Fruit fly (Drosophila melanogaster) whole organism, embryonic: Measurements from ENCODE around the gene Reg-2.
A peak's percentile ranks its signal among the peaks of the same experiment; 100 is the strongest.

Experiments used
- Aef1 ChIP-seq: fragments of 200-800 bp; sonication (Bioruptor generic); IDR thresholded peaks from 3 replicates; pipeline ENCODE4 v1.3.6; 2022; ENCODE audit warnings: missing biosample characterization, missing genetic modification characterization
- CG1024 ChIP-seq: fragments of 200-800 bp; sonication (Bioruptor generic); IDR thresholded peaks from 2 replicates; pipeline ENCODE4 v1.3.6; 2022; ENCODE audit warnings: missing biosample characterization, missing genetic modification characterization
- CG10543 ChIP-seq: fragments of 200-800 bp; sonication (Bioruptor generic); optimal IDR thresholded peaks from 3 replicates; lab custom pipeline; 2017; ENCODE audit warnings: missing biosample characterization, mild to moderate bottlenecking, missing genetic modification characterization, moderate library complexity
- CG10565 ChIP-seq: fragments of 200-800 bp; sonication (Bioruptor generic); optimal IDR thresholded peaks from 3 replicates; lab custom pipeline; 2016; ENCODE audit warnings: missing biosample characterization, mild to moderate bottlenecking, missing genetic modification characterization
- CG1233 ChIP-seq: fragments of 200-800 bp; sonication (Bioruptor generic); optimal IDR thresholded peaks from 4 replicates; lab custom pipeline; 2018; ENCODE audit warnings: missing biosample characterization, mild to moderate bottlenecking, missing genetic modification characterization
- CG15479 ChIP-seq: fragments of 200-800 bp; sonication (Bioruptor generic); optimal IDR thresholded peaks from 3 replicates; lab custom pipeline; 2019; ENCODE audit warnings: missing biosample characterization, mild to moderate bottlenecking, missing genetic modification characterization, moderate library complexity
- CG31224 ChIP-seq: fragments of 200-800 bp; sonication (Bioruptor generic); IDR thresholded peaks from 2 replicates; pipeline ENCODE4 v1.3.6; 2022; ENCODE audit warnings: missing biosample characterization, missing genetic modification characterization
- CG34376 ChIP-seq: fragments of 200-800 bp; sonication (Bioruptor generic); optimal IDR thresholded peaks from 2 replicates; lab custom pipeline; 2018; ENCODE audit warnings: missing biosample characterization, mild to moderate bottlenecking, missing genetic modification characterization
- CG3838 ChIP-seq: fragments of 200-800 bp; sonication (Bioruptor generic); optimal IDR thresholded peaks from 3 replicates; lab custom pipeline; 2016; ENCODE audit warnings: missing biosample characterization, missing genetic modification characterization
- CG42726 ChIP-seq: fragments of 200-800 bp; sonication (Bioruptor generic); IDR thresholded peaks from 2 replicates; pipeline ENCODE4 v1.3.6; 2022; ENCODE audit warnings: missing biosample characterization, missing genetic modification characterization; ENCODE audit not compliant: partially characterized antibody
- CG6175 ChIP-seq: fragments of 200-800 bp; sonication (Bioruptor generic); IDR thresholded peaks from 3 replicates; pipeline ENCODE4 v1.3.6; 2022; ENCODE audit warnings: missing biosample characterization, missing genetic modification characterization
- CG6254 ChIP-seq: fragments of 200-800 bp; sonication (Bioruptor generic); optimal IDR thresholded peaks from 3 replicates; lab custom pipeline; 2017; ENCODE audit warnings: mild to moderate bottlenecking, missing biosample characterization, missing genetic modification reagents, missing genetic modification characterization
- Deaf1 ChIP-seq: fragments of 200-800 bp; optimal IDR thresholded peaks from 3 replicates; lab custom pipeline; 2019; ENCODE audit warnings: missing biosample characterization, mild to moderate bottlenecking, missing genetic modification characterization, moderate library complexity
- Dll ChIP-seq: fragments of 200-800 bp; sonication (Bioruptor generic); IDR thresholded peaks from 4 replicates; pipeline ENCODE4 v1.3.6; 2022; ENCODE audit warnings: missing biosample characterization, missing genetic modification characterization; ENCODE audit not compliant: partially characterized antibody
- Doc3 ChIP-seq: fragments of 200-800 bp; sonication (Bioruptor generic); IDR thresholded peaks from 3 replicates; pipeline ENCODE4 v1.3.6; 2022; ENCODE audit warnings: missing biosample characterization, missing genetic modification characterization; ENCODE audit not compliant: partially characterized antibody
- GATAe ChIP-seq: fragments of 200-800 bp; sonication (Bioruptor generic); conservative IDR thresholded peaks from 2 replicates; pipeline ENCODE4 v1.3.6; 2022; ENCODE audit warnings: missing biosample characterization, missing genetic modification characterization
- Hr78 ChIP-seq, 2 experiments: fragments of 200-800 bp in 1 of 2; fragments of >200 bp in 1 of 2; sonication (Bioruptor generic) in 1 of 2; optimal IDR thresholded peaks; 2 replicates each; lab custom pipeline; 2017 to 2019; ENCODE audit warnings: missing biosample characterization in 2 of 2, missing genetic modification characterization in 2 of 2, mild to moderate bottlenecking in 1 of 2, moderate library complexity in 1 of 2
- MESR4 ChIP-seq: fragments of 200-800 bp; sonication (Bioruptor generic); optimal IDR thresholded peaks from 2 replicates; lab custom pipeline; 2018; ENCODE audit warnings: missing biosample characterization, mild to moderate bottlenecking, missing genetic modification characterization, moderate library complexity
- Med ChIP-seq: fragments of 200-800 bp; sonication (Bioruptor generic); peaks from one replicate; lab custom pipeline; 2016; ENCODE audit warnings: missing biosample characterization, missing genetic modification characterization, mild to moderate bottlenecking, inconsistent platforms, moderate library complexity
- Mrtf ChIP-seq: fragments of 200-800 bp; sonication (Bioruptor generic); IDR thresholded peaks from 3 replicates; pipeline ENCODE4 v1.3.6; 2022; ENCODE audit warnings: missing biosample characterization, missing genetic modification characterization
- Nf-YB ChIP-seq: fragments of 200-800 bp; sonication (Bioruptor generic); optimal IDR thresholded peaks from 3 replicates; lab custom pipeline; 2019; ENCODE audit warnings: missing biosample characterization, mild to moderate bottlenecking, missing genetic modification characterization, moderate library complexity
- bab2 ChIP-seq: fragments of 200-800 bp; sonication (Bioruptor generic); optimal IDR thresholded peaks from 2 replicates; lab custom pipeline; 2016; ENCODE audit warnings: missing biosample characterization, missing genetic modification characterization
- bigmax ChIP-seq: fragments of 200-800 bp; sonication (Bioruptor generic); optimal IDR thresholded peaks from 2 replicates; lab custom pipeline; 2018; ENCODE audit warnings: missing biosample characterization, mild to moderate bottlenecking, missing genetic modification characterization
- br ChIP-seq: fragments of >200 bp; optimal IDR thresholded peaks from 2 replicates; lab custom pipeline; 2017
- caup ChIP-seq: fragments of 200-800 bp; sonication (Bioruptor generic); optimal IDR thresholded peaks from 3 replicates; lab custom pipeline; 2017; ENCODE audit warnings: missing biosample characterization, mild to moderate bottlenecking, missing genetic modification characterization, moderate library complexity; ENCODE audit not compliant: severe bottlenecking
- cg ChIP-seq: fragments of 200-800 bp; sonication (Bioruptor generic); optimal IDR thresholded peaks from 3 replicates; lab custom pipeline; 2019; ENCODE audit warnings: missing biosample characterization, mild to moderate bottlenecking, missing genetic modification characterization, moderate library complexity
- chinmo ChIP-seq: fragments of 200-800 bp; sonication (Bioruptor generic); IDR thresholded peaks from 4 replicates; pipeline ENCODE4 v1.3.6; 2022; ENCODE audit warnings: missing biosample characterization, missing genetic modification characterization; ENCODE audit not compliant: partially characterized antibody
- ci ChIP-seq: fragments of 200-800 bp; sonication (Bioruptor generic); IDR thresholded peaks from 3 replicates; pipeline ENCODE4 v1.3.6; 2022; ENCODE audit warnings: missing biosample characterization, missing genetic modification characterization
- crol ChIP-seq: fragments of 200-800 bp; sonication (Bioruptor generic); IDR thresholded peaks from 2 replicates; pipeline ENCODE4 v1.3.6; 2022; ENCODE audit warnings: missing biosample characterization, missing genetic modification characterization
- cwo ChIP-seq: fragments of 200-800 bp; sonication (Bioruptor generic); optimal IDR thresholded peaks from 3 replicates; lab custom pipeline; 2017; ENCODE audit warnings: missing biosample characterization, missing genetic modification characterization, mild to moderate bottlenecking, moderate library complexity, missing genetic modification reagents
- en ChIP-seq: fragments of 200-800 bp; sonication (Bioruptor generic); optimal IDR thresholded peaks from 2 replicates; lab custom pipeline; 2016; ENCODE audit warnings: missing biosample characterization, missing genetic modification characterization
- gfzf ChIP-seq: fragments of 200-800 bp; sonication (Bioruptor generic); optimal IDR thresholded peaks from 2 replicates; lab custom pipeline; 2016; ENCODE audit warnings: missing biosample characterization, mild to moderate bottlenecking, missing genetic modification characterization, moderate library complexity
- gsb ChIP-seq: fragments of 200-800 bp; sonication (Bioruptor generic); IDR thresholded peaks from 2 replicates; pipeline ENCODE4 v1.3.6; 2022; ENCODE audit warnings: missing biosample characterization, missing genetic modification characterization
- hbn ChIP-seq: fragments of 200-800 bp; sonication (Bioruptor generic); IDR thresholded peaks from 2 replicates; pipeline ENCODE4 v1.3.6; 2022; ENCODE audit warnings: missing biosample characterization, missing genetic modification characterization; ENCODE audit not compliant: partially characterized antibody
- mam ChIP-seq: fragments of 200-800 bp; sonication (Bioruptor generic); optimal IDR thresholded peaks from 3 replicates; lab custom pipeline; 2016; ENCODE audit warnings: missing biosample characterization, missing genetic modification characterization
- mirr ChIP-seq: fragments of 200-800 bp; sonication (Bioruptor generic); optimal IDR thresholded peaks from 3 replicates; lab custom pipeline; 2018; ENCODE audit warnings: missing biosample characterization, mild to moderate bottlenecking, missing genetic modification characterization
- nerfin-1 ChIP-seq: fragments of 200-800 bp; sonication (Bioruptor generic); optimal IDR thresholded peaks from 3 replicates; lab custom pipeline; 2019; ENCODE audit warnings: missing biosample characterization, mild to moderate bottlenecking, missing genetic modification characterization, moderate library complexity
- nom ChIP-seq: fragments of 200-800 bp; sonication (Bioruptor generic); optimal IDR thresholded peaks from 2 replicates; lab custom pipeline; 2017; ENCODE audit warnings: missing biosample characterization, missing genetic modification characterization, mild to moderate bottlenecking, moderate library complexity, missing genetic modification reagents
- oc ChIP-seq: fragments of 200-800 bp; sonication (Bioruptor generic); optimal IDR thresholded peaks from 2 replicates; lab custom pipeline; 2018; ENCODE audit warnings: missing biosample characterization, mild to moderate bottlenecking, missing genetic modification characterization, moderate library complexity
- p53 ChIP-seq: fragments of 200-800 bp; sonication (Bioruptor generic); optimal IDR thresholded peaks from 2 replicates; lab custom pipeline; 2016; ENCODE audit warnings: missing biosample characterization, missing genetic modification characterization
- phol ChIP-seq: fragments of 200-800 bp; sonication (Bioruptor generic); optimal IDR thresholded peaks from 3 replicates; lab custom pipeline; 2018; ENCODE audit warnings: missing biosample characterization, mild to moderate bottlenecking, missing genetic modification characterization, moderate library complexity
- rib ChIP-seq: fragments of 200-800 bp; sonication (Bioruptor generic); IDR thresholded peaks from 2 replicates; pipeline ENCODE4 v1.3.6; 2022; ENCODE audit warnings: missing biosample characterization, missing genetic modification characterization
- sd ChIP-seq: fragments of 200-800 bp; sonication (Bioruptor generic); optimal IDR thresholded peaks from 3 replicates; lab custom pipeline; 2018; ENCODE audit warnings: missing biosample characterization, mild to moderate bottlenecking, missing genetic modification characterization, moderate library complexity
- sens ChIP-seq: fragments of 200-800 bp; sonication (Bioruptor generic); peaks from one replicate; lab custom pipeline; 2016; ENCODE audit warnings: missing biosample characterization, missing genetic modification characterization
- slp2 ChIP-seq: fragments of 200-800 bp; sonication (Bioruptor generic); optimal IDR thresholded peaks from 2 replicates; lab custom pipeline; 2016; ENCODE audit warnings: missing biosample characterization, missing genetic modification characterization
- tin ChIP-seq: fragments of 200-800 bp; sonication (Bioruptor generic); optimal IDR thresholded peaks from 3 replicates; lab custom pipeline; 2016; ENCODE audit warnings: missing biosample characterization, missing genetic modification characterization
- unc-4 ChIP-seq: fragments of 200-800 bp; sonication (Bioruptor generic); IDR thresholded peaks from 2 replicates; pipeline ENCODE4 v1.3.6; 2022; ENCODE audit warnings: missing biosample characterization, missing genetic modification characterization; ENCODE audit not compliant: partially characterized antibody
- vvl ChIP-seq: fragments of 200-800 bp; sonication (Bioruptor generic); IDR thresholded peaks from 2 replicates; pipeline ENCODE4 v1.3.6; 2022; ENCODE audit warnings: missing biosample characterization, missing genetic modification characterization

The Reg-2 gene

dm6 chr3L:616482-617148, 10.2 kb upstream of the Reg-2 start (continued):
- TF ChIP-seq vvl (GFP tag; lab: Robert Waterston, UW) (peak; percentile 48; the same call in 1 of the 2 replicates), nerfin-1 (tag; lab: Kevin White, UChicago) (peak; percentile 5), unc-4 (GFP tag; lab: Robert Waterston, UW) (peak; percentile 48; the same call in 1 of the 2 replicates), nom (no peak), Doc3 (GFP tag; lab: Robert Waterston, UW) (no peak), br (lab: Kevin White, UChicago) (no peak), CG1233 (GFP tag; lab: Kevin White, UChicago) (no peak), mam (GFP tag; lab: Kevin White, UChicago) (no peak), GATAe (peak; percentile 61), Mrtf (GFP tag; lab: Robert Waterston, UW) (no peak), sd (peak; percentile 100), p53 (GFP tag; lab: Kevin White, UChicago) (no peak), CG34376 (GFP tag; lab: Kevin White, UChicago) (peak; percentile 87), Nf-YB (GFP tag; lab: Kevin White, UChicago) (peak; percentile 36), sens (GFP tag; lab: Kevin White, UChicago) (no peak), Med (GFP tag; lab: Kevin White, UChicago) (peak; percentile 43), phol (tag; lab: Kevin White, UChicago) (peak; percentile 19), bigmax (GFP tag; lab: Kevin White, UChicago) (peak; percentile 84), cwo (GFP tag; lab: Kevin White, UChicago) (peak; percentile 78), gfzf (GFP tag; lab: Kevin White, UChicago) (no peak), rib (peak; percentile 84; the same call in 1 of the 2 replicates), CG6175 (GFP tag; lab: Robert Waterston, UW) (peak; percentile 88), CG42726 (GFP tag; lab: Robert Waterston, UW) (0 out of 2 replicates have a peak, but pooled peaks have one; percentile 11), Deaf1 (tag; lab: Kevin White, UChicago) (peak; percentile 79), ci (GFP tag; lab: Robert Waterston, UW) (peak; percentile 62; the same call in 1 of the 3 replicates), Dll (GFP tag; lab: Robert Waterston, UW) (peak; percentile 38; the same call in 1 of the 4 replicates), bab2 (GFP tag; lab: Kevin White, UChicago) (no peak), gsb (GFP tag; lab: Robert Waterston, UW) (no peak), MESR4 (no peak), CG6254 (GFP tag; lab: Kevin White, UChicago) (no peak), slp2 (GFP tag; lab: Kevin White, UChicago) (no peak), Aef1 (peak; percentile 28; the same call in 1 of the 3 replicates), chinmo (GFP tag; lab: Robert Waterston, UW) (peak; percentile 97), en (no peak), CG1024 (GFP tag; lab: Robert Waterston, UW) (no peak), CG10543 (peak; percentile 92), CG3838 (GFP tag; lab: Kevin White, UChicago) (peak; percentile 80), CG31224 (no peak), oc (tag; lab: Kevin White, UChicago) (peak; percentile 22), caup (GFP tag; lab: Kevin White, UChicago) (peak; percentile 33), Hr78 (GFP tag; optimal IDR thresholded peaks at IDR 0.05; lab: Kevin White, UChicago) (peak in 1 of 2 experiments; percentile 80), crol (GFP tag; lab: Robert Waterston, UW) (peak; percentile 96), cg (GFP tag; lab: Kevin White, UChicago) (peak; percentile 98), CG15479 (GFP tag; lab: Kevin White, UChicago) (peak; percentile 32), hbn (0 out of 2 replicates have a peak, but pooled peaks have one; percentile 19), CG10565 (GFP tag; lab: Kevin White, UChicago) (no peak), tin (peak; percentile 2), mirr (GFP tag; lab: Kevin White, UChicago) (peak; percentile 98)
